Worm (Caenorhabditis elegans) whole organism, young adult: Measurements from ENCODE around the gene T01G1.2.
A peak's percentile ranks its signal among the peaks of the same experiment; 100 is the strongest.

Source experiments
- B0261.1 ChIP-seq: sonication (generic microtip); optimal IDR thresholded peaks from 2 replicates; lab custom pipeline; 2016; ENCODE audit warnings: mild to moderate bottlenecking, missing genetic modification characterization, moderate library complexity, missing compliant biosample characterization
- C06A6.2 ChIP-seq: fragments of 200-800 bp; sonication (Bioruptor generic); conservative IDR thresholded peaks from 2 replicates; pipeline ENCODE4 v1.3.6; 2022; ENCODE audit warnings: missing genetic modification characterization, missing compliant biosample characterization
- C17E4.6 ChIP-seq: fragments of 200-800 bp; sonication (Bioruptor generic); IDR thresholded peaks from 2 replicates; pipeline ENCODE4 v1.3.6; 2022; ENCODE audit warnings: missing genetic modification reagents, missing genetic modification characterization, missing compliant biosample characterization
- F10E7.11 ChIP-seq: sonication (generic microtip); optimal IDR thresholded peaks from 2 replicates; lab custom pipeline; 2017; ENCODE audit warnings: mild to moderate bottlenecking, missing genetic modification characterization, moderate library complexity, missing compliant biosample characterization
- F22D6.2 ChIP-seq: sonication (generic microtip); optimal IDR thresholded peaks from 2 replicates; lab custom pipeline; 2016; ENCODE audit warnings: mild to moderate bottlenecking, missing genetic modification characterization, missing compliant biosample characterization
- F52B5.7 ChIP-seq: sonication (generic microtip); optimal IDR thresholded peaks from 2 replicates; lab custom pipeline; 2016; ENCODE audit warnings: mild to moderate bottlenecking, missing genetic modification characterization, missing compliant biosample characterization
- F55B11.4 ChIP-seq: sonication (generic microtip); optimal IDR thresholded peaks from 2 replicates; lab custom pipeline; 2016; ENCODE audit warnings: missing compliant biosample characterization, missing genetic modification characterization, borderline replicate concordance; ENCODE audit not compliant: insufficient read depth
- T26A5.8 ChIP-seq: sonication (generic microtip); optimal IDR thresholded peaks from 2 replicates; lab custom pipeline; 2016; ENCODE audit warnings: missing genetic modification characterization, missing compliant biosample characterization
- Y53G8AR.9 ChIP-seq: fragments of 200-800 bp; sonication (Bioruptor generic); conservative IDR thresholded peaks from 2 replicates; pipeline ENCODE4 v1.3.6; 2022; ENCODE audit warnings: missing genetic modification reagents, missing genetic modification characterization, missing compliant biosample characterization
- Y67H2A.10 ChIP-seq: fragments of 200-800 bp; sonication (Bioruptor generic); conservative IDR thresholded peaks from 2 replicates; pipeline ENCODE4 v1.3.6; 2022; ENCODE audit warnings: missing genetic modification reagents, missing genetic modification characterization, missing compliant biosample characterization
- Y79H2A.3 ChIP-seq: fragments of 200-800 bp; sonication (Bioruptor generic); conservative IDR thresholded peaks from 2 replicates; pipeline ENCODE4 v1.3.6; 2022; ENCODE audit warnings: missing genetic modification reagents, missing genetic modification characterization, missing compliant biosample characterization
- ZK185.1 ChIP-seq: sonication (generic microtip); optimal IDR thresholded peaks from 2 replicates; lab custom pipeline; 2016; ENCODE audit warnings: mild to moderate bottlenecking, missing genetic modification characterization, missing compliant biosample characterization; ENCODE audit not compliant: poor library complexity, severe bottlenecking
- attf-6 ChIP-seq: fragments of 200-800 bp; sonication (Bioruptor generic); IDR thresholded peaks from 2 replicates; pipeline ENCODE4 v1.3.6; 2022; ENCODE audit warnings: missing genetic modification reagents, missing genetic modification characterization, missing compliant biosample characterization
- bed-2 ChIP-seq: fragments of 200-800 bp; sonication (Bioruptor generic); IDR thresholded peaks from 2 replicates; pipeline ENCODE4 v1.3.6; 2022; ENCODE audit warnings: missing genetic modification reagents, missing genetic modification characterization, missing compliant biosample characterization
- cebp-1 ChIP-seq, 2 experiments: fragments of 200-800 bp in 1 of 2; sonication (Bioruptor generic) in 1 of 2; sonication (generic microtip) in 1 of 2; IDR thresholded peaks in 1 of 2; optimal IDR thresholded peaks in 1 of 2; 2 replicates each; pipeline versions ENCODE4 v1.3.6 to Lab custom; 2017 to 2022; ENCODE audit warnings: missing compliant biosample characterization in 2 of 2, missing genetic modification characterization in 2 of 2, mild to moderate bottlenecking in 1 of 2, missing genetic modification reagents in 1 of 2, moderate library complexity in 1 of 2
- ceh-40 ChIP-seq: fragments of 200-800 bp; sonication (Bioruptor generic); IDR thresholded peaks from 2 replicates; pipeline ENCODE4 v1.3.6; 2022; ENCODE audit warnings: missing genetic modification characterization, missing compliant biosample characterization
- die-1 ChIP-seq: sonication (generic microtip); optimal IDR thresholded peaks from 2 replicates; lab custom pipeline; 2016; ENCODE audit warnings: missing genotype, mild to moderate bottlenecking, missing genetic modification characterization, missing compliant biosample characterization
- efl-1 ChIP-seq: fragments of 150-350 bp; optimal IDR thresholded peaks from 2 replicates; lab custom pipeline; 2014; ENCODE audit warnings: missing biosample characterization, missing genetic modification reagents, missing genetic modification characterization
- egl-18 ChIP-seq: fragments of 200-800 bp; sonication (Bioruptor generic); IDR thresholded peaks from 2 replicates; pipeline ENCODE4 v1.3.6; 2022; ENCODE audit warnings: missing genetic modification reagents, missing genetic modification characterization, missing compliant biosample characterization
- egl-44 ChIP-seq: fragments of 200-800 bp; sonication (Bioruptor generic); IDR thresholded peaks from 2 replicates; pipeline ENCODE4 v1.3.6; 2022; ENCODE audit warnings: missing genetic modification reagents, missing genetic modification characterization, missing compliant biosample characterization
- ekl-4 ChIP-seq: fragments of 200-800 bp; sonication (Bioruptor generic); IDR thresholded peaks from 2 replicates; pipeline ENCODE4 v1.3.6; 2022; ENCODE audit warnings: missing genetic modification reagents, missing genetic modification characterization, missing compliant biosample characterization
- ets-4 ChIP-seq: fragments of 200-800 bp; sonication (Bioruptor generic); optimal IDR thresholded peaks from 2 replicates; lab custom pipeline; 2018; ENCODE audit warnings: mild to moderate bottlenecking, missing genetic modification characterization, missing compliant biosample characterization
- him-1 ChIP-seq: sonication (generic microtip); optimal IDR thresholded peaks from 2 replicates; lab custom pipeline; 2016; ENCODE audit warnings: missing genotype, missing genetic modification reagents, missing genetic modification characterization, missing compliant biosample characterization
- hlh-12 ChIP-seq: sonication (generic microtip); optimal IDR thresholded peaks from 2 replicates; lab custom pipeline; 2016; ENCODE audit warnings: missing genetic modification characterization, missing compliant biosample characterization
- hlh-26 ChIP-seq: fragments of 200-800 bp; sonication (Bioruptor generic); conservative IDR thresholded peaks from 2 replicates; pipeline ENCODE4 v1.3.6; 2022; ENCODE audit warnings: missing genetic modification reagents, missing genetic modification characterization, missing compliant biosample characterization
- hmg-1.2 ChIP-seq: fragments of 200-800 bp; sonication (Bioruptor generic); IDR thresholded peaks from 2 replicates; pipeline ENCODE4 v1.3.6; 2022; ENCODE audit warnings: missing genetic modification reagents, missing genetic modification characterization, missing compliant biosample characterization
- let-526 ChIP-seq: fragments of 200-800 bp; sonication (Bioruptor generic); IDR thresholded peaks from 2 replicates; pipeline ENCODE4 v1.3.6; 2022; ENCODE audit warnings: missing genetic modification reagents, missing genetic modification characterization, missing compliant biosample characterization
- lin-40 ChIP-seq: sonication (generic microtip); optimal IDR thresholded peaks from 2 replicates; lab custom pipeline; 2016; ENCODE audit warnings: missing genetic modification characterization, mild to moderate bottlenecking, missing compliant biosample characterization, missing genotype, missing genetic modification reagents
- madf-3 ChIP-seq: fragments of 200-800 bp; sonication (Bioruptor generic); IDR thresholded peaks from 2 replicates; pipeline ENCODE4 v1.3.6; 2022; ENCODE audit warnings: missing genetic modification reagents, missing genetic modification characterization, missing compliant biosample characterization
- madf-8 ChIP-seq: fragments of 200-800 bp; sonication (Bioruptor generic); conservative IDR thresholded peaks from 2 replicates; pipeline ENCODE4 v1.3.6; 2022; ENCODE audit warnings: missing genetic modification reagents, missing genetic modification characterization, missing compliant biosample characterization
- mcd-1 ChIP-seq: fragments of 200-800 bp; sonication (Bioruptor generic); IDR thresholded peaks from 2 replicates; pipeline ENCODE4 v1.3.6; 2022; ENCODE audit warnings: missing genetic modification reagents, missing genetic modification characterization, missing compliant biosample characterization
- mel-28 ChIP-seq: sonication (generic microtip); optimal IDR thresholded peaks from 2 replicates; lab custom pipeline; 2016; ENCODE audit warnings: borderline replicate concordance, mild to moderate bottlenecking, missing genetic modification characterization, missing compliant biosample characterization
- nfya-1 ChIP-seq: sonication (generic microtip); optimal IDR thresholded peaks from 2 replicates; lab custom pipeline; 2017; ENCODE audit warnings: antibody characterized with exemption, missing compliant biosample characterization, missing genetic modification characterization, borderline replicate concordance; ENCODE audit not compliant: insufficient read depth
- nfya-2 ChIP-seq: fragments of 200-800 bp; sonication (Bioruptor generic); IDR thresholded peaks from 2 replicates; pipeline ENCODE4 v1.3.6; 2022; ENCODE audit warnings: missing genetic modification reagents, missing genetic modification characterization, missing compliant biosample characterization
- nhr-179 ChIP-seq: sonication (generic microtip); optimal IDR thresholded peaks from 2 replicates; lab custom pipeline; 2016; ENCODE audit warnings: mild to moderate bottlenecking, missing genetic modification characterization, missing compliant biosample characterization
- nhr-27 ChIP-seq: fragments of 200-800 bp; sonication (Bioruptor generic); optimal IDR thresholded peaks from 2 replicates; lab custom pipeline; 2018; ENCODE audit warnings: mild to moderate bottlenecking, missing genetic modification characterization, moderate library complexity, missing compliant biosample characterization
- rcor-1 ChIP-seq: fragments of 200-800 bp; sonication (Bioruptor generic); IDR thresholded peaks from 2 replicates; pipeline ENCODE4 v1.3.6; 2022; ENCODE audit warnings: missing genetic modification reagents, missing genetic modification characterization, missing compliant biosample characterization
- rpc-1 ChIP-seq, 2 experiments: fragments of 150-350 bp in 1 of 2; sonication (generic microtip) in 1 of 2; optimal IDR thresholded peaks; 2 replicates each; lab custom pipeline; 2014 to 2018; ENCODE audit warnings: missing biosample characterization in 1 of 2, missing genetic modification characterization in 1 of 2, missing genetic modification reagents in 1 of 2, missing genotype in 1 of 2
- snpc-1.1 ChIP-seq: sonication (generic microtip); optimal IDR thresholded peaks from 2 replicates; lab custom pipeline; 2017; ENCODE audit warnings: missing genetic modification characterization, mild to moderate bottlenecking, missing compliant biosample characterization, antibody characterized with exemption, moderate library complexity, missing genotype, missing genetic modification reagents; ENCODE audit not compliant: insufficient read depth
- tbp1 ChIP-seq: fragments of 200-800 bp; sonication (Bioruptor generic); optimal IDR thresholded peaks from 2 replicates; lab custom pipeline; 2018; ENCODE audit warnings: mild to moderate bottlenecking, missing genetic modification characterization, missing compliant biosample characterization
- unc-62 ChIP-seq: fragments of 150-350 bp; optimal IDR thresholded peaks from 2 replicates; lab custom pipeline; 2014; ENCODE audit warnings: missing biosample characterization, missing genetic modification reagents, missing genetic modification characterization
- xnd-1 ChIP-seq: sonication (generic microtip); optimal IDR thresholded peaks from 2 replicates; lab custom pipeline; 2016; ENCODE audit warnings: missing genotype, missing genetic modification reagents, missing genetic modification characterization, missing compliant biosample characterization
- zim-3 ChIP-seq: sonication (generic microtip); optimal IDR thresholded peaks from 2 replicates; lab custom pipeline; 2017; ENCODE audit warnings: mild to moderate bottlenecking, missing genetic modification characterization, moderate library complexity, missing compliant biosample characterization
- ztf-22 ChIP-seq: fragments of 200-800 bp; sonication (Bioruptor generic); optimal IDR thresholded peaks from 2 replicates; lab custom pipeline; 2018; ENCODE audit warnings: mild to moderate bottlenecking, missing genetic modification characterization, moderate library complexity, missing compliant biosample characterization
- ztf-25 ChIP-seq: fragments of 200-800 bp; sonication (Bioruptor generic); IDR thresholded peaks from 2 replicates; pipeline ENCODE4 v1.3.6; 2022; ENCODE audit warnings: missing genetic modification reagents, missing genetic modification characterization, missing compliant biosample characterization
- ztf-28 ChIP-seq: fragments of 200-800 bp; sonication (Bioruptor generic); IDR thresholded peaks from 2 replicates; pipeline ENCODE4 v1.3.6; 2022; ENCODE audit warnings: missing genetic modification reagents, missing genetic modification characterization, missing compliant biosample characterization

T01G1.2 gene

ce11 chrIV:11326939-11327565 lies 27.2 kb upstream of the T01G1.2 start, which contains the start of gene B0035.21 (continued):
- TF ChIP-seq Y67H2A.10 (GFP tag; lab: Robert Waterston, UW) (no peak), hlh-12 (no peak), egl-44 (GFP tag; lab: Robert Waterston, UW) (0 out of 2 replicates have a peak, but pooled peaks have one; percentile 43), ZK185.1 (no peak), ceh-40 (GFP tag; lab: Robert Waterston, UW) (no peak), snpc-1.1 (tag; lab: Kevin White, UChicago) (no peak), efl-1 (GFP tag; lab: Kevin White, UChicago) (no peak), Y53G8AR.9 (GFP tag; lab: Robert Waterston, UW) (peak; percentile 76), hmg-1.2 (GFP tag; lab: Robert Waterston, UW) (peak; percentile 23; the same call in 1 of the 2 replicates), F55B11.4 (tag; lab: Kevin White, UChicago) (no peak), ztf-28 (GFP tag; lab: Robert Waterston, UW) (no peak), nfya-2 (GFP tag; lab: Robert Waterston, UW) (no peak), ztf-25 (GFP tag; lab: Robert Waterston, UW) (0 out of 2 replicates have a peak, but pooled peaks have one; percentile 16), bed-2 (GFP tag; lab: Robert Waterston, UW) (no peak), hlh-26 (GFP tag; lab: Robert Waterston, UW) (no peak), rpc-1 (optimal IDR thresholded peaks at IDR 0.05; lab: Kevin White, UChicago) (no peak), rpc-1 (tag; optimal IDR thresholded peaks at IDR 0.05; lab: Kevin White, UChicago) (no peak), lin-40 (tag; lab: Kevin White, UChicago) (no peak), F10E7.11 (tag; lab: Kevin White, UChicago) (no peak), madf-8 (GFP tag; lab: Robert Waterston, UW) (peak; percentile 29; the same call in 1 of the 2 replicates), die-1 (no peak), Y79H2A.3 (GFP tag; lab: Robert Waterston, UW) (0 out of 2 replicates have a peak, but pooled peaks have one; percentile 73), ztf-22 (GFP tag; lab: Kevin White, UChicago) (no peak), ekl-4 (GFP tag; lab: Robert Waterston, UW) (peak; percentile 38; the same call in 1 of the 2 replicates), nhr-179 (tag; lab: Kevin White, UChicago) (no peak), nhr-27 (no peak), unc-62 (GFP tag; lab: Kevin White, UChicago) (no peak), him-1 (peak; percentile 81), cebp-1 (GFP tag; IDR thresholded peaks at IDR 0.05; lab: Robert Waterston, UW) (no peak), cebp-1 (tag; optimal IDR thresholded peaks at IDR 0.05; lab: Kevin White, UChicago) (peak; percentile 10), rcor-1 (GFP tag; lab: Robert Waterston, UW) (peak; percentile 59; the same call in 1 of the 2 replicates), F52B5.7 (tag; lab: Kevin White, UChicago) (no peak), xnd-1 (tag; lab: Kevin White, UChicago) (no peak), T26A5.8 (tag; lab: Kevin White, UChicago) (no peak), madf-3 (GFP tag; lab: Robert Waterston, UW) (0 out of 2 replicates have a peak, but pooled peaks have one; percentile 50), B0261.1 (tag; lab: Kevin White, UChicago) (no peak), let-526 (GFP tag; lab: Robert Waterston, UW) (no peak), ets-4 (GFP tag; lab: Kevin White, UChicago) (no peak), mcd-1 (no peak), attf-6 (peak; percentile 84), zim-3 (tag; lab: Kevin White, UChicago) (no peak), egl-18 (GFP tag; lab: Robert Waterston, UW) (no peak), nfya-1 (tag; lab: Kevin White, UChicago) (no peak), F22D6.2 (tag; lab: Kevin White, UChicago) (no peak), tbp1 (GFP tag; lab: Kevin White, UChicago) (no peak), C06A6.2 (GFP tag; lab: Robert Waterston, UW) (no peak), C17E4.6 (GFP tag; lab: Robert Waterston, UW) (peak; percentile 51; the same call in 1 of the 2 replicates), mel-28 (tag; lab: Kevin White, UChicago) (no peak)
